Worm (Caenorhabditis elegans): ENCODE measurements around the gene F36D4.4.

DNA sequence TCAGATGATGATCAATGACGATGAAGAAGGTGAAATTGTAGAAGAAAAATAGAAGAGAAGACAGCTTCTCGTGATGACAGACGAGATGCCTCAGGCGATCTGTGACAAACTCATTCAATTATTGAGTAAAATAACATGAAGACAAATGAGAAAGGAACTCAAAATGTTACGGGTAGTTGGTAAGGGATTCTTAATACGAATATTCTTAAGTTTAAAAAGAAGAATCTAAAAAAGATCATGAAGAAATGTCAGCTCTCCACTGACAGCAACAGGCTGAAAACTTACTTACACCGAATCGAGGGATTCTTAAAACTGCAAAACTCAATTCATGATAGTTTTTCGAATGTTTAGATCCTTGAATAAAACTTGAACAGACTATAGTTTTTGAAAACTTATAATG, at the start of gene F36D4.4:
- no peak for TF ChIP-seq nfya-1 (tag; optimal IDR thresholded peaks at IDR 0.05)
- TF ChIP-seq pha-4 (tag; optimal IDR thresholded peaks at IDR 0.05) = no peak
- TF ChIP-seq sdc-2 (tag; optimal IDR thresholded peaks at IDR 0.05) = no peak
- TF ChIP-seq ceh-24 (tag; optimal IDR thresholded peaks at IDR 0.05) = no peak
- no peak for TF ChIP-seq ceh-18 (tag; optimal IDR thresholded peaks at IDR 0.05)
- TF ChIP-seq sox-4 (tag; optimal IDR thresholded peaks at IDR 0.05) = no peak
- no peak for TF ChIP-seq ama-1 (optimal IDR thresholded peaks at IDR 0.05)
- TF ChIP-seq dve-1 (tag; optimal IDR thresholded peaks at IDR 0.05) = no peak
- TF ChIP-seq hlh-6 (tag; optimal IDR thresholded peaks at IDR 0.05) = no peak
- no peak for TF ChIP-seq tbx-2 (tag; optimal IDR thresholded peaks at IDR 0.05)
- TF ChIP-seq hlh-30 (tag; optimal IDR thresholded peaks at IDR 0.05; ENCODE audit: insufficient read depth) = no peak
- no peak for TF ChIP-seq ref-2 (tag; optimal IDR thresholded peaks at IDR 0.05)
- TF ChIP-seq ceh-9 (tag; optimal IDR thresholded peaks at IDR 0.05) = no peak

Data from whole organism, late embryonic.